Fruit fly (Drosophila melanogaster) whole organism, embryonic: ENCODE measurements around the gene Sec23.

Experiments used
- B-H1 ChIP-seq: fragments of 200-800 bp; sonication (Bioruptor generic); IDR thresholded peaks from 3 replicates; pipeline ENCODE4 v1.3.6; 2022; ENCODE audit warnings: missing biosample characterization, missing genetic modification characterization
- Blimp-1 ChIP-seq: fragments of 200-800 bp; sonication (Bioruptor generic); optimal IDR thresholded peaks from 3 replicates; lab custom pipeline; 2018; ENCODE audit warnings: missing biosample characterization, missing genetic modification characterization, mild to moderate bottlenecking, moderate library complexity, missing genetic modification reagents
- CG10267 ChIP-seq: fragments of 200-800 bp; sonication (Bioruptor generic); optimal IDR thresholded peaks from 2 replicates; lab custom pipeline; 2018; ENCODE audit warnings: missing biosample characterization, mild to moderate bottlenecking, missing genetic modification characterization, moderate library complexity
- CG10543 ChIP-seq: fragments of 200-800 bp; sonication (Bioruptor generic); optimal IDR thresholded peaks from 3 replicates; lab custom pipeline; 2017; ENCODE audit warnings: missing biosample characterization, mild to moderate bottlenecking, missing genetic modification characterization, moderate library complexity
- CG10979 ChIP-seq: fragments of 200-800 bp; sonication (Bioruptor generic); optimal IDR thresholded peaks from 2 replicates; lab custom pipeline; 2018; ENCODE audit warnings: missing biosample characterization, mild to moderate bottlenecking, missing genetic modification characterization, moderate library complexity
- CG11695 ChIP-seq: fragments of 200-800 bp; sonication (Bioruptor generic); IDR thresholded peaks from 3 replicates; pipeline ENCODE4 v1.3.6; 2022; ENCODE audit warnings: missing biosample characterization, missing genetic modification characterization
- CG12071 ChIP-seq: fragments of 200-800 bp; sonication (Bioruptor generic); optimal IDR thresholded peaks from 3 replicates; lab custom pipeline; 2018; ENCODE audit warnings: missing biosample characterization, mild to moderate bottlenecking, missing genetic modification characterization
- CG12942 ChIP-seq: fragments of 200-800 bp; sonication (Bioruptor generic); optimal IDR thresholded peaks from 3 replicates; lab custom pipeline; 2016; ENCODE audit warnings: missing biosample characterization, missing genetic modification characterization
- CG13424 ChIP-seq: fragments of 200-800 bp; sonication (Bioruptor generic); optimal IDR thresholded peaks from 2 replicates; lab custom pipeline; 2019; ENCODE audit warnings: missing biosample characterization, mild to moderate bottlenecking, missing genetic modification characterization, moderate library complexity
- CG15011 ChIP-seq: fragments of 200-800 bp; sonication (Bioruptor generic); optimal IDR thresholded peaks from 3 replicates; lab custom pipeline; 2018; ENCODE audit warnings: missing biosample characterization, mild to moderate bottlenecking, missing genetic modification characterization
- CG1602 ChIP-seq: fragments of 200-800 bp; sonication (Bioruptor generic); optimal IDR thresholded peaks from 3 replicates; lab custom pipeline; 2016; ENCODE audit warnings: missing biosample characterization, missing genetic modification characterization
- CG17328 ChIP-seq: fragments of 200-800 bp; sonication (Bioruptor generic); IDR thresholded peaks from 2 replicates; pipeline ENCODE4 v1.3.6; 2022; ENCODE audit warnings: missing biosample characterization, missing genetic modification characterization
- CG17802 ChIP-seq: fragments of 200-800 bp; sonication (Bioruptor generic); optimal IDR thresholded peaks from 2 replicates; lab custom pipeline; 2018; ENCODE audit warnings: missing biosample characterization, mild to moderate bottlenecking, missing genetic modification characterization, moderate library complexity
- CG18262 ChIP-seq: fragments of 200-800 bp; optimal IDR thresholded peaks from 3 replicates; lab custom pipeline; 2019; ENCODE audit warnings: missing biosample characterization, mild to moderate bottlenecking, missing genetic modification characterization, moderate library complexity
- CG2116 ChIP-seq: fragments of 200-800 bp; sonication (Bioruptor generic); optimal IDR thresholded peaks from 3 replicates; lab custom pipeline; 2018; ENCODE audit warnings: missing biosample characterization, mild to moderate bottlenecking, missing genetic modification characterization
- CG2120 ChIP-seq: fragments of 200-800 bp; sonication (Bioruptor generic); optimal IDR thresholded peaks from 3 replicates; lab custom pipeline; 2016; ENCODE audit warnings: missing biosample characterization, missing genetic modification characterization
- CG2889 ChIP-seq: fragments of 200-800 bp; sonication (Bioruptor generic); IDR thresholded peaks from 3 replicates; pipeline ENCODE4 v1.3.6; 2022; ENCODE audit warnings: missing biosample characterization, missing genetic modification characterization
- CG31365 ChIP-seq: fragments of 200-800 bp; sonication (Bioruptor generic); optimal IDR thresholded peaks from 2 replicates; lab custom pipeline; 2018; ENCODE audit warnings: missing biosample characterization, mild to moderate bottlenecking, missing genetic modification characterization
- CG8944 ChIP-seq: fragments of 200-800 bp; sonication (Bioruptor generic); optimal IDR thresholded peaks from 3 replicates; lab custom pipeline; 2016; ENCODE audit warnings: missing biosample characterization, missing genetic modification characterization
- CG9817 ChIP-seq: fragments of 200-800 bp; sonication (Bioruptor generic); optimal IDR thresholded peaks from 2 replicates; lab custom pipeline; 2018; ENCODE audit warnings: missing biosample characterization, mild to moderate bottlenecking, missing genetic modification characterization, moderate library complexity
- CG9932 ChIP-seq: fragments of 200-800 bp; sonication (Bioruptor generic); IDR thresholded peaks from 2 replicates; pipeline ENCODE4 v1.3.6; 2022; ENCODE audit warnings: missing biosample characterization, missing genetic modification characterization
- CHES-1-like ChIP-seq: fragments of 200-800 bp; sonication (Bioruptor generic); optimal IDR thresholded peaks from 2 replicates; lab custom pipeline; 2016; ENCODE audit warnings: missing biosample characterization, missing genetic modification characterization
- D ChIP-seq, 2 experiments: fragments of 200-800 bp in 1 of 2; fragments of >200 bp in 1 of 2; sonication (Bioruptor generic) in 1 of 2; optimal IDR thresholded peaks; 2 replicates in 1 of 2; 3 replicates in 1 of 2; lab custom pipeline; 2017; ENCODE audit warnings: mild to moderate bottlenecking in 1 of 2, missing biosample characterization in 1 of 2, missing genetic modification characterization in 1 of 2, missing genetic modification reagents in 1 of 2
- Dip3 ChIP-seq: fragments of 200-800 bp; sonication (Bioruptor generic); optimal IDR thresholded peaks from 3 replicates; lab custom pipeline; 2016; ENCODE audit warnings: missing biosample characterization, missing genetic modification characterization
- ERR ChIP-seq: fragments of 200-800 bp; sonication (Bioruptor generic); optimal IDR thresholded peaks from 2 replicates; lab custom pipeline; 2016; ENCODE audit warnings: missing biosample characterization, missing genetic modification characterization
- Fer1 ChIP-seq: fragments of 200-800 bp; sonication (Bioruptor generic); optimal IDR thresholded peaks from 2 replicates; lab custom pipeline; 2017; ENCODE audit warnings: missing biosample characterization, mild to moderate bottlenecking, missing genetic modification characterization
- MTF-1 ChIP-seq: fragments of 200-800 bp; sonication (Bioruptor generic); optimal IDR thresholded peaks from 2 replicates; lab custom pipeline; 2018; ENCODE audit warnings: missing biosample characterization, mild to moderate bottlenecking, missing genetic modification characterization, borderline replicate concordance
- Mes4 ChIP-seq: fragments of 200-800 bp; sonication (Bioruptor generic); optimal IDR thresholded peaks from 2 replicates; lab custom pipeline; 2016; ENCODE audit warnings: missing biosample characterization, missing genetic modification characterization
- Nf-YC ChIP-seq: fragments of 200-800 bp; optimal IDR thresholded peaks from 3 replicates; lab custom pipeline; 2019; ENCODE audit warnings: missing biosample characterization, mild to moderate bottlenecking, missing genetic modification characterization, moderate library complexity
- PHDP ChIP-seq: fragments of 200-800 bp; sonication (Bioruptor generic); optimal IDR thresholded peaks from 3 replicates; lab custom pipeline; 2018; ENCODE audit warnings: missing biosample characterization, mild to moderate bottlenecking, missing genetic modification characterization, moderate library complexity
- Ravus ChIP-seq: fragments of 200-800 bp; sonication (Bioruptor generic); IDR thresholded peaks from 2 replicates; pipeline ENCODE4 v1.3.6; 2022; ENCODE audit warnings: missing biosample characterization, missing genetic modification characterization
- Scr ChIP-seq: fragments of 200-800 bp; sonication (Bioruptor generic); IDR thresholded peaks from 2 replicates; pipeline ENCODE4 v1.3.6; 2022; ENCODE audit warnings: missing biosample characterization, missing genetic modification characterization; ENCODE audit not compliant: partially characterized antibody
- Sox100B ChIP-seq: fragments of 200-800 bp; sonication (Bioruptor generic); optimal IDR thresholded peaks from 3 replicates; lab custom pipeline; 2018; ENCODE audit warnings: missing biosample characterization, mild to moderate bottlenecking, missing genetic modification characterization
- Trl ChIP-seq, 3 experiments: fragments of >200 bp in 2 of 3; fragments of 200-800 bp in 1 of 3; sonication (Bioruptor generic) in 1 of 3; optimal IDR thresholded peaks; 2 replicates in 1 of 3; 3 replicates in 2 of 3; lab custom pipeline; 2016 to 2017; ENCODE audit warnings: missing biosample characterization in 1 of 3, missing genetic modification characterization in 1 of 3
- ac ChIP-seq: fragments of 200-800 bp; sonication (Bioruptor generic); optimal IDR thresholded peaks from 3 replicates; lab custom pipeline; 2017; ENCODE audit warnings: missing biosample characterization, mild to moderate bottlenecking, missing genetic modification characterization
- bcd ChIP-seq: fragments of 200-800 bp; sonication (Bioruptor generic); optimal IDR thresholded peaks from 2 replicates; lab custom pipeline; 2017; ENCODE audit warnings: missing biosample characterization, mild to moderate bottlenecking, missing genetic modification characterization
- bigmax ChIP-seq: fragments of 200-800 bp; sonication (Bioruptor generic); optimal IDR thresholded peaks from 2 replicates; lab custom pipeline; 2018; ENCODE audit warnings: missing biosample characterization, mild to moderate bottlenecking, missing genetic modification characterization
- bowl ChIP-seq: fragments of 200-800 bp; sonication (Bioruptor generic); IDR thresholded peaks from 2 replicates; pipeline ENCODE4 v1.3.6; 2022; ENCODE audit warnings: missing biosample characterization, missing genetic modification characterization
- chif ChIP-seq, 2 experiments: fragments of 200-800 bp; sonication (Bioruptor generic); optimal IDR thresholded peaks; 3 replicates each; lab custom pipeline; 2016; ENCODE audit warnings: missing biosample characterization in 2 of 2, missing genetic modification characterization in 2 of 2
- da ChIP-seq: fragments of 200-800 bp; sonication (Bioruptor generic); optimal IDR thresholded peaks from 2 replicates; lab custom pipeline; 2016; ENCODE audit warnings: missing biosample characterization, missing genetic modification characterization
- dan ChIP-seq: fragments of 200-800 bp; sonication (Bioruptor generic); IDR thresholded peaks from 2 replicates; pipeline ENCODE4 v1.3.6; 2022; ENCODE audit warnings: missing biosample characterization, missing genetic modification characterization
- en ChIP-seq: fragments of 200-800 bp; sonication (Bioruptor generic); optimal IDR thresholded peaks from 2 replicates; lab custom pipeline; 2016; ENCODE audit warnings: missing biosample characterization, missing genetic modification characterization
- ind ChIP-seq: fragments of 200-800 bp; sonication (Bioruptor generic); optimal IDR thresholded peaks from 3 replicates; lab custom pipeline; 2016; ENCODE audit warnings: missing biosample characterization, missing genetic modification characterization
- knrl ChIP-seq: fragments of 200-800 bp; sonication (Bioruptor generic); IDR thresholded peaks from 3 replicates; pipeline ENCODE4 v1.3.6; 2022; ENCODE audit warnings: missing biosample characterization, missing genetic modification characterization; ENCODE audit not compliant: partially characterized antibody
- lbe ChIP-seq: fragments of 200-800 bp; sonication (Bioruptor generic); optimal IDR thresholded peaks from 2 replicates; lab custom pipeline; 2016; ENCODE audit warnings: missing biosample characterization, mild to moderate bottlenecking, missing genetic modification characterization
- nmo ChIP-seq: fragments of 200-800 bp; sonication (Bioruptor generic); optimal IDR thresholded peaks from 2 replicates; lab custom pipeline; 2018; ENCODE audit warnings: missing biosample characterization, mild to moderate bottlenecking, missing genetic modification characterization, moderate library complexity
- oc ChIP-seq: fragments of 200-800 bp; sonication (Bioruptor generic); optimal IDR thresholded peaks from 2 replicates; lab custom pipeline; 2018; ENCODE audit warnings: missing biosample characterization, mild to moderate bottlenecking, missing genetic modification characterization, moderate library complexity
- tio ChIP-seq: fragments of 200-800 bp; sonication (Bioruptor generic); optimal IDR thresholded peaks from 2 replicates; lab custom pipeline; 2017; ENCODE audit warnings: missing biosample characterization, missing genetic modification characterization, inconsistent platforms
- toy ChIP-seq: fragments of 200-800 bp; sonication (Bioruptor generic); IDR thresholded peaks from 2 replicates; pipeline ENCODE4 v1.3.6; 2022; ENCODE audit warnings: missing biosample characterization, missing genetic modification characterization

Gene Sec23

dm6 chr3R:5622985-5623630 is 25.8 kb upstream of the Sec23 start (continued):
- TF ChIP-seq MTF-1 (GFP tag; lab: Kevin White, UChicago) (peak; percentile 93), Trl (optimal IDR thresholded peaks at IDR 0.05; lab: Kevin White, UChicago) (no peak), Trl (GFP tag; optimal IDR thresholded peaks at IDR 0.05; lab: Kevin White, UChicago) (peak; percentile 85), Dip3 (GFP tag; lab: Kevin White, UChicago) (no peak), Blimp-1 (GFP tag; lab: Kevin White, UChicago) (peak; percentile 70), chif (GFP tag; optimal IDR thresholded peaks at IDR 0.05; lab: Kevin White, UChicago) (peak; percentile 64 to 67), ERR (peak; percentile 68), CG15011 (peak; percentile 64), CG2889 (GFP tag; lab: Robert Waterston, UW) (no peak), Scr (GFP tag; lab: Robert Waterston, UW) (no peak), CG12942 (GFP tag; lab: Kevin White, UChicago) (peak; percentile 81), CG12071 (GFP tag; lab: Kevin White, UChicago) (peak; percentile 86), oc (tag; lab: Kevin White, UChicago) (peak; percentile 76), D (optimal IDR thresholded peaks at IDR 0.05; lab: Kevin White, UChicago) (no peak), D (GFP tag; optimal IDR thresholded peaks at IDR 0.05; lab: Kevin White, UChicago) (peak; percentile 85), CG31365 (tag; lab: Kevin White, UChicago) (peak; percentile 69), CG13424 (tag; lab: Kevin White, UChicago) (peak; percentile 72), CG2116 (peak; percentile 40), knrl (GFP tag; lab: Robert Waterston, UW) (no peak), nmo (GFP tag; lab: Kevin White, UChicago) (peak; percentile 41), CG17802 (tag; lab: Kevin White, UChicago) (no peak), CG9932 (GFP tag; lab: Robert Waterston, UW) (no peak), Fer1 (GFP tag; lab: Kevin White, UChicago) (peak; percentile 81), Mes4 (GFP tag; lab: Kevin White, UChicago) (peak; percentile 69), ac (GFP tag; lab: Kevin White, UChicago) (peak; percentile 88), CG17328 (GFP tag; lab: Robert Waterston, UW) (no peak), CG10267 (tag; lab: Kevin White, UChicago) (peak; percentile 97), CG11695 (no peak), CG8944 (GFP tag; lab: Kevin White, UChicago) (peak; percentile 64), CG18262 (tag; lab: Kevin White, UChicago) (peak; percentile 64), Nf-YC (tag; lab: Kevin White, UChicago) (peak; percentile 43), CG10543 (GFP tag; lab: Kevin White, UChicago) (peak; percentile 90), en (GFP tag; lab: Kevin White, UChicago) (peak; percentile 69), tio (GFP tag; lab: Kevin White, UChicago) (peak; percentile 26), B-H1 (GFP tag; lab: Robert Waterston, UW) (no peak), lbe (GFP tag; lab: Kevin White, UChicago) (peak; percentile 66), da (GFP tag; lab: Kevin White, UChicago) (no peak), toy (GFP tag; lab: Robert Waterston, UW) (no peak), CG2120 (GFP tag; lab: Kevin White, UChicago) (peak; percentile 74), Ravus (GFP tag; lab: Robert Waterston, UW) (no peak), bcd (peak; percentile 66), bigmax (GFP tag; lab: Kevin White, UChicago) (peak; percentile 62), CG10979 (tag; lab: Kevin White, UChicago) (peak; percentile 46), dan (GFP tag; lab: Robert Waterston, UW) (no peak), bowl (no peak), CG1602 (peak; percentile 54), Sox100B (GFP tag; lab: Kevin White, UChicago) (peak; percentile 81), PHDP (tag; lab: Kevin White, UChicago) (peak; percentile 76), CHES-1-like (peak; percentile 74), CG9817 (tag; lab: Kevin White, UChicago) (peak; percentile 42), ind (no peak)
